Fruit fly (Drosophila melanogaster): ENCODE data around the gene CG31446.

Gene CG31446

DNA sequence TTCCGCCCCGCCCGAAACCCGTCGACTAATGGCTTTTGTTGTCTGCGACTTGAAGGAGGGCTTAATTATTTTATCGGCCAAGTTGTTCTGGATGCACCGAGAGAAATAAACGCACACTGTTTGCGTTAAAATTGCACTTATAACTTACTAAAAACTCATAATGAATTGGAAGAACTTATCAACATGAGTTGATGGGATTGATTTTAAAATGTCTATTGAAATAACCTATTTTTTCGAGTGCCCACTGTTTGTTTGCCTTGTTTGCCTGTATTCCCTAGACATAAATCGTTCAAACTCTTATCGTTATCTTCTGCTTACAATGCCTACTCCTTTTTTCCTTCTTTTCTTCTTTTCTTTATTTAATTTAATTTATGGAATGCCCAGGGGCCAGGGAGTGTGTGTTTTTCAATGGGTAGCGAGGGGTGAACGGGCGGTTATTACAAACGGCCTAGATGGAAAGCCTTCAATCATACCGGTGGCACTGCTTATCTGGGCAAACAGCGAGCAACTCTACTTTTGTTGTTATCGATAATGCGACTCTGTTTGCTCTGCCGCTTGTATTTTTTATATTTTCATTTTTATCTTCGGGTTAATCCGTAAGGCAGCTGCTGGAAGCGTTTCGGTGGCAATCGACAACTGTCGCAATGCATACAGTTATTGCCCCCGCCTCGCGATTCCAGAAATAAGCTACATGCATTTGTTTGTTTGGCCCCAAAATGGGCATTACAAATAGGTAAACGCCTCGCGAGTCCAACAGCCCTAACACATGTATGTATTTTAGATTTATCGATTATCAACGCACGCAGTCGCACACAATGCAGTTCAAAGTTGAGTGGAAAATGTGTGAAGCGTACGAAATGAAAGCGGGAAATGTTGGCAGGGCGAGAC, 16.5 kb upstream of the CG31446 start (continued):
- TF ChIP-seq ab (GFP tag; optimal IDR thresholded peaks at IDR 0.05) (no peak), CG4404 (GFP tag; IDR thresholded peaks at IDR 0.05) (no peak), CG1024 (GFP tag; IDR thresholded peaks at IDR 0.05) (peak; percentile 63; the same call in 1 of the 2 replicates), nom (GFP tag; optimal IDR thresholded peaks at IDR 0.05) (no peak), en (GFP tag; optimal IDR thresholded peaks at IDR 0.05) (peak; percentile 72), CG9932 (GFP tag; IDR thresholded peaks at IDR 0.05) (no peak), ase (GFP tag; IDR thresholded peaks at IDR 0.05) (no peak), Deaf1 (tag; optimal IDR thresholded peaks at IDR 0.05) (no peak), knrl (GFP tag; IDR thresholded peaks at IDR 0.05; ENCODE audit: partially characterized antibody) (no peak), CG12942 (GFP tag; optimal IDR thresholded peaks at IDR 0.05) (peak; percentile 42), ara (GFP tag; IDR thresholded peaks at IDR 0.05) (peak; percentile 68; the same call in 1 of the 2 replicates), PHDP (tag; optimal IDR thresholded peaks at IDR 0.05) (peak; percentile 57), CG12769 (tag; optimal IDR thresholded peaks at IDR 0.05) (peak; percentile 32), CG32767 (GFP tag; IDR thresholded peaks at IDR 0.05) (no peak), tio (GFP tag; optimal IDR thresholded peaks at IDR 0.05) (peak; percentile 53), HLH3B (GFP tag; IDR thresholded peaks at IDR 0.05) (peak; percentile 55), pb (GFP tag; optimal IDR thresholded peaks at IDR 0.05) (no peak), tll (GFP tag; optimal IDR thresholded peaks at IDR 0.05) (no peak), cwo (GFP tag; optimal IDR thresholded peaks at IDR 0.05) (no peak), CG17186 (GFP tag; optimal IDR thresholded peaks at IDR 0.05) (no peak), hth (optimal IDR thresholded peaks at IDR 0.05) (no peak), chif (GFP tag; optimal IDR thresholded peaks at IDR 0.05) (peak in 1 of 2 experiments; percentile 60), CG6854 (GFP tag; optimal IDR thresholded peaks at IDR 0.05) (no peak), onecut (GFP tag; IDR thresholded peaks at IDR 0.05) (peak; percentile 49), ap (GFP tag; IDR thresholded peaks at IDR 0.05) (peak; percentile 43; the same call in 1 of the 2 replicates), row (GFP tag; IDR thresholded peaks at IDR 0.05) (peak; percentile 53), CG17802 (tag; optimal IDR thresholded peaks at IDR 0.05) (no peak), CG4617 (GFP tag; optimal IDR thresholded peaks at IDR 0.05; ENCODE audit: borderline replicate concordance) (peak; percentile 17), CG7271 (tag; optimal IDR thresholded peaks at IDR 0.05) (no peak), rib (GFP tag; IDR thresholded peaks at IDR 0.05) (no peak), Spps (tag; optimal IDR thresholded peaks at IDR 0.05) (no peak), Ptx1 (GFP tag; IDR thresholded peaks at IDR 0.05) (peak; percentile 65), CG6813 (GFP tag; optimal IDR thresholded peaks at IDR 0.05) (no peak), CG7357 (GFP tag; IDR thresholded peaks at IDR 0.05) (no peak), CG17829 (tag; optimal IDR thresholded peaks at IDR 0.05) (peak; percentile 56), CG9797 (GFP tag; optimal IDR thresholded peaks at IDR 0.05) (no peak), Side (GFP tag; optimal IDR thresholded peaks at IDR 0.05) (no peak), Chrac-16 (GFP tag; optimal IDR thresholded peaks at IDR 0.05) (peak; percentile 36), CG34376 (GFP tag; optimal IDR thresholded peaks at IDR 0.05) (no peak), CG16813 (GFP tag; IDR thresholded peaks at IDR 0.05; ENCODE audit: partially characterized antibody) (no peak), salm (tag; optimal IDR thresholded peaks at IDR 0.05) (peak; percentile 59), CG17359 (tag; optimal IDR thresholded peaks at IDR 0.05) (peak; percentile 62), CG15269 (tag; optimal IDR thresholded peaks at IDR 0.05) (peak; percentile 30), CG33213 (GFP tag; optimal IDR thresholded peaks at IDR 0.05) (no peak), sisA (GFP tag; IDR thresholded peaks at IDR 0.05) (peak; percentile 48), lola (GFP tag; optimal IDR thresholded peaks at IDR 0.05) (peak in 1 of 3 experiments; percentile 57), hbn (GFP tag; IDR thresholded peaks at IDR 0.05; ENCODE audit: partially characterized antibody) (no peak), ind (GFP tag; optimal IDR thresholded peaks at IDR 0.05) (no peak)

Data from whole organism, embryonic.